Worm (Caenorhabditis elegans) whole organism, L3 larva: ENCODE measurements around the gene tctn-1.
"Not testable (repeated sequence)": the region's sequence is repeated elsewhere in the genome, so short reads cannot be mapped to it uniquely, and the experiment has no call there.

ENCODE experiments used
- R02D3.7 ChIP-seq: fragments of 150-350 bp; optimal IDR thresholded peaks from 2 replicates; lab custom pipeline; 2014; ENCODE audit warnings: missing biosample characterization, missing genetic modification characterization
- ZK546.5 ChIP-seq: sonication (generic microtip); optimal IDR thresholded peaks from 2 replicates; lab custom pipeline; 2017; ENCODE audit warnings: missing biosample characterization, missing genetic modification characterization
- aly-2 ChIP-seq: fragments of 150-350 bp; optimal IDR thresholded peaks from 2 replicates; lab custom pipeline; 2014; ENCODE audit warnings: missing biosample characterization, missing genetic modification characterization
- ama-1 ChIP-seq: fragments of 150-350 bp; optimal IDR thresholded peaks from 2 replicates; lab custom pipeline; 2018
- ceh-16 ChIP-seq: sonication (generic microtip); optimal IDR thresholded peaks from 2 replicates; lab custom pipeline; 2017; ENCODE audit warnings: missing biosample characterization, missing genetic modification characterization
- ceh-28 ChIP-seq: fragments of 150-350 bp; optimal IDR thresholded peaks from 2 replicates; lab custom pipeline; 2014; ENCODE audit warnings: missing biosample characterization, missing genetic modification reagents, missing genetic modification characterization
- ceh-82 ChIP-seq: fragments of 150-350 bp; optimal IDR thresholded peaks from 2 replicates; lab custom pipeline; 2014; ENCODE audit warnings: missing biosample characterization, missing genetic modification characterization
- ceh-9 ChIP-seq: sonication (generic microtip); optimal IDR thresholded peaks from 2 replicates; lab custom pipeline; 2018; ENCODE audit warnings: missing biosample characterization, missing genetic modification characterization
- daf-12 ChIP-seq: fragments of 150-350 bp; optimal IDR thresholded peaks from 2 replicates; lab custom pipeline; 2014; ENCODE audit warnings: missing biosample characterization, missing genetic modification reagents, missing genetic modification characterization
- egl-27 ChIP-seq: sonication (generic microtip); optimal IDR thresholded peaks from 4 replicates; lab custom pipeline; 2017; ENCODE audit warnings: missing biosample characterization, missing genetic modification reagents, missing genetic modification characterization
- elt-1 ChIP-seq: fragments of 150-350 bp; optimal IDR thresholded peaks from 2 replicates; lab custom pipeline; 2014; ENCODE audit warnings: missing biosample characterization, missing genetic modification characterization
- elt-2 ChIP-seq: sonication (generic microtip); optimal IDR thresholded peaks from 2 replicates; lab custom pipeline; 2016; ENCODE audit warnings: missing genetic modification reagents, mild to moderate bottlenecking, missing genetic modification characterization, missing compliant biosample characterization
- elt-3 ChIP-seq, 3 experiments: fragments of 150-350 bp in 1 of 3; sonication (generic microtip) in 2 of 3; optimal IDR thresholded peaks; 2 replicates in 2 of 3; 4 replicates in 1 of 3; lab custom pipeline; 2014 to 2017; ENCODE audit warnings: missing biosample characterization in 3 of 3, missing genetic modification characterization in 3 of 3
- fkh-10 ChIP-seq: sonication (generic microtip); optimal IDR thresholded peaks from 2 replicates; lab custom pipeline; 2017; ENCODE audit warnings: missing biosample characterization, missing genetic modification reagents, missing genetic modification characterization
- fos-1 ChIP-seq: fragments of 150-350 bp; optimal IDR thresholded peaks from 2 replicates; lab custom pipeline; 2014; ENCODE audit warnings: missing biosample characterization, missing genetic modification characterization
- hmg-11 ChIP-seq: sonication (generic microtip); optimal IDR thresholded peaks from 2 replicates; lab custom pipeline; 2016; ENCODE audit warnings: missing genetic modification characterization, missing compliant biosample characterization
- jun-1 ChIP-seq: fragments of 150-350 bp; optimal IDR thresholded peaks from 2 replicates; lab custom pipeline; 2014; ENCODE audit warnings: missing biosample characterization, missing genetic modification reagents, missing genetic modification characterization
- lin-15B ChIP-seq: fragments of 150-350 bp; optimal IDR thresholded peaks from 2 replicates; lab custom pipeline; 2014; ENCODE audit warnings: missing biosample characterization, missing genetic modification characterization
- lin-39 ChIP-seq: fragments of 150-350 bp; optimal IDR thresholded peaks from 2 replicates; lab custom pipeline; 2018; ENCODE audit warnings: missing biosample characterization, missing genetic modification reagents, missing genetic modification characterization
- mdl-1 ChIP-seq: fragments of 150-350 bp; optimal IDR thresholded peaks from 2 replicates; lab custom pipeline; 2014; ENCODE audit warnings: missing biosample characterization, missing genetic modification characterization
- mml-1 ChIP-seq: fragments of 150-350 bp; sonication (generic microtip); optimal IDR thresholded peaks from 3 replicates; lab custom pipeline; 2014; ENCODE audit warnings: missing biosample characterization, missing genetic modification characterization
- nfya-1 ChIP-seq: sonication (generic microtip); optimal IDR thresholded peaks from 2 replicates; lab custom pipeline; 2017; ENCODE audit warnings: missing genetic modification characterization, mild to moderate bottlenecking, missing compliant biosample characterization, antibody characterized with exemption, moderate library complexity; ENCODE audit not compliant: insufficient read depth
- nhr-11 ChIP-seq: fragments of 150-350 bp; optimal IDR thresholded peaks from 2 replicates; lab custom pipeline; 2014; ENCODE audit warnings: missing biosample characterization, missing genetic modification characterization
- nhr-23 ChIP-seq: fragments of 150-350 bp; optimal IDR thresholded peaks from 2 replicates; lab custom pipeline; 2014; ENCODE audit warnings: missing biosample characterization, missing genetic modification reagents, missing genetic modification characterization
- nhr-237 ChIP-seq: fragments of 150-350 bp; optimal IDR thresholded peaks from 2 replicates; lab custom pipeline; 2014; ENCODE audit warnings: missing biosample characterization, missing genetic modification characterization
- nhr-43 ChIP-seq: sonication (generic microtip); optimal IDR thresholded peaks from 2 replicates; lab custom pipeline; 2016; ENCODE audit warnings: mild to moderate bottlenecking, missing genetic modification characterization, missing compliant biosample characterization; ENCODE audit not compliant: poor library complexity, severe bottlenecking
- nhr-67 ChIP-seq: fragments of 150-350 bp; optimal IDR thresholded peaks from 2 replicates; lab custom pipeline; 2014; ENCODE audit warnings: missing biosample characterization, missing genetic modification characterization
- nhr-76 ChIP-seq: fragments of 150-350 bp; sonication (generic microtip); optimal IDR thresholded peaks from 5 replicates; lab custom pipeline; 2014; ENCODE audit warnings: missing biosample characterization, missing genetic modification characterization
- pha-4 ChIP-seq: fragments of 150-350 bp; optimal IDR thresholded peaks from 2 replicates; lab custom pipeline; 2014; ENCODE audit warnings: missing biosample characterization, missing genetic modification reagents, missing genetic modification characterization
- pqm-1 ChIP-seq: fragments of 150-350 bp; optimal IDR thresholded peaks from 2 replicates; lab custom pipeline; 2017; ENCODE audit warnings: missing biosample characterization, missing genetic modification characterization, inconsistent platforms
- sea-2 ChIP-seq: fragments of 150-350 bp; sonication (generic microtip); optimal IDR thresholded peaks from 4 replicates; lab custom pipeline; 2014; ENCODE audit warnings: missing biosample characterization, missing genetic modification reagents, missing genetic modification characterization
- snpc-4 ChIP-seq: fragments of 150-350 bp; optimal IDR thresholded peaks from 2 replicates; lab custom pipeline; 2014; ENCODE audit warnings: missing biosample characterization, missing genetic modification characterization
- tbx-2 ChIP-seq: sonication (generic microtip); optimal IDR thresholded peaks from 2 replicates; lab custom pipeline; 2016; ENCODE audit warnings: mild to moderate bottlenecking, missing genetic modification characterization, missing compliant biosample characterization
- unc-39 ChIP-seq: sonication (generic microtip); optimal IDR thresholded peaks from 4 replicates; lab custom pipeline; 2017; ENCODE audit warnings: missing biosample characterization, missing genetic modification characterization
- ztf-4 ChIP-seq: fragments of 150-350 bp; optimal IDR thresholded peaks from 2 replicates; lab custom pipeline; 2014; ENCODE audit warnings: missing biosample characterization, missing genetic modification characterization

The tctn-1 gene

ce11 chrIV:4723687-4724086 lies 23.9 kb downstream of the tctn-1 start:
- TF ChIP-seq ama-1 (lab: Kevin White, UChicago) (no peak), aly-2 (tag; lab: Kevin White, UChicago) (no peak), snpc-4 (tag; lab: Kevin White, UChicago) (no peak), egl-27 (tag; lab: Kevin White, UChicago) (no peak), unc-39 (tag; lab: Kevin White, UChicago) (no peak), nhr-11 (tag; lab: Kevin White, UChicago) (no peak), elt-1 (tag; lab: Kevin White, UChicago) (no peak), nfya-1 (tag; lab: Kevin White, UChicago) (no peak), daf-12 (tag; lab: Kevin White, UChicago) (no peak), jun-1 (tag; lab: Kevin White, UChicago) (no peak), ztf-4 (no peak), mdl-1 (no peak), nhr-23 (tag; lab: Kevin White, UChicago) (no peak), nhr-76 (tag; lab: Kevin White, UChicago) (no peak)
- TF ChIP-seq, all 47 proteins: peak for 0

- TF ChIP-seq nfya-1 (tag; lab: Kevin White, UChicago) (peak; percentile 22), lin-15B (tag; lab: Kevin White, UChicago) (peak; percentile 19), tbx-2 (tag; lab: Kevin White, UChicago) (peak; percentile 27), elt-2 (tag; lab: Kevin White, UChicago) (peak; percentile 1)
Observed at ce11 chrIV:4720522-4720921, 27.1 kb downstream of the tctn-1 start.

ce11 chrIV:4715785-4716184 lies 31.8 kb downstream of the tctn-1 start, which contains the start of gene miro-1:
Gene miro-1 (minus strand): TSS chrIV:4715807.
- TF ChIP-seq hmg-11; lin-15B (tag; lab: Kevin White, UChicago); fos-1: not testable (repeated sequence)

ce11 chrIV:4712376-4712775 lies 35.3 kb downstream of the tctn-1 start, which contains the start of gene yars-2:
Gene yars-2 (minus strand): TSS chrIV:4712624.
- TF ChIP-seq jun-1 (tag; lab: Kevin White, UChicago) (no peak), fos-1 (no peak), ceh-9 (tag; lab: Kevin White, UChicago) (no peak), ceh-28 (tag; lab: Kevin White, UChicago) (no peak), lin-15B (tag; lab: Kevin White, UChicago) (peak; percentile 27), nhr-23 (tag; lab: Kevin White, UChicago) (no peak), ceh-16 (tag; lab: Kevin White, UChicago) (no peak), R02D3.7 (tag; lab: Kevin White, UChicago) (no peak), pha-4 (tag; lab: Kevin White, UChicago) (peak; percentile 26), sea-2 (GFP tag; lab: Kevin White, UChicago) (no peak), fkh-10 (no peak), ZK546.5 (tag; lab: Kevin White, UChicago) (no peak), snpc-4 (tag; lab: Kevin White, UChicago) (no peak), nfya-1 (tag; lab: Kevin White, UChicago) (peak; percentile 10), pqm-1 (no peak), lin-39 (tag; lab: Kevin White, UChicago) (no peak), nhr-43 (no peak), nhr-237 (tag; lab: Kevin White, UChicago) (no peak), mdl-1 (no peak), mml-1 (no peak)
- TF ChIP-seq, all 47 proteins: peak for 3

- no peak for TF ChIP-seq ceh-82
- TF ChIP-seq nhr-67: no peak
Observed at ce11 chrIV:4710459-4710858, 37.2 kb downstream of the tctn-1 start, which contains the start of gene cif-1. Gene cif-1 (minus strand): TSS chrIV:4710755.

ce11 chrIV:4705922-4706321 lies 41.7 kb downstream of the tctn-1 start:
- TF ChIP-seq daf-12 (tag; lab: Kevin White, UChicago) (no peak), ceh-9 (tag; lab: Kevin White, UChicago) (no peak), unc-39 (tag; lab: Kevin White, UChicago) (no peak), elt-3 (tag; optimal IDR thresholded peaks at IDR 0.05; lab: Kevin White, UChicago) (no peak), nhr-23 (tag; lab: Kevin White, UChicago) (no peak), nfya-1 (tag; lab: Kevin White, UChicago) (peak; percentile 73)
- TF ChIP-seq, all 47 proteins: peak for 1
